Fruit fly (Drosophila melanogaster) whole organism, embryonic: ENCODE measurements around the gene CG43658.

Source experiments
- CG10321 ChIP-seq: fragments of 200-800 bp; sonication (Bioruptor generic); IDR thresholded peaks from 2 replicates; pipeline ENCODE4 v1.3.6; 2022; ENCODE audit warnings: missing biosample characterization, missing genetic modification characterization
- CG11093 ChIP-seq: fragments of 200-800 bp; sonication (Bioruptor generic); IDR thresholded peaks from 3 replicates; pipeline ENCODE4 v1.3.6; 2022; ENCODE audit warnings: missing biosample characterization, missing genetic modification characterization
- CG11247 ChIP-seq: fragments of 200-800 bp; sonication (Bioruptor generic); IDR thresholded peaks from 2 replicates; pipeline ENCODE4 v1.3.6; 2022; ENCODE audit warnings: missing biosample characterization, missing genetic modification characterization
- CG11456 ChIP-seq: fragments of 200-800 bp; sonication (Bioruptor generic); IDR thresholded peaks from 3 replicates; pipeline ENCODE4 v1.3.6; 2022; ENCODE audit warnings: missing biosample characterization, missing genetic modification characterization
- CG12071 ChIP-seq: fragments of 200-800 bp; sonication (Bioruptor generic); optimal IDR thresholded peaks from 3 replicates; lab custom pipeline; 2018; ENCODE audit warnings: missing biosample characterization, mild to moderate bottlenecking, missing genetic modification characterization
- CG12659 ChIP-seq: fragments of 200-800 bp; sonication (Bioruptor generic); optimal IDR thresholded peaks from 3 replicates; lab custom pipeline; 2017; ENCODE audit warnings: mild to moderate bottlenecking, missing biosample characterization, missing genetic modification reagents, missing genetic modification characterization
- CG12942 ChIP-seq: fragments of 200-800 bp; sonication (Bioruptor generic); optimal IDR thresholded peaks from 3 replicates; lab custom pipeline; 2016; ENCODE audit warnings: missing biosample characterization, missing genetic modification characterization
- CG14965 ChIP-seq: fragments of 200-800 bp; sonication (Bioruptor generic); optimal IDR thresholded peaks from 2 replicates; lab custom pipeline; 2016; ENCODE audit warnings: missing biosample characterization, missing genetic modification characterization, borderline replicate concordance
- CG15269 ChIP-seq: fragments of 200-800 bp; sonication (Bioruptor generic); optimal IDR thresholded peaks from 2 replicates; lab custom pipeline; 2018; ENCODE audit warnings: missing biosample characterization, mild to moderate bottlenecking, missing genetic modification characterization, moderate library complexity
- CG17186 ChIP-seq: fragments of 200-800 bp; sonication (Bioruptor generic); optimal IDR thresholded peaks from 3 replicates; lab custom pipeline; 2017; ENCODE audit warnings: missing biosample characterization, missing genetic modification reagents, missing genetic modification characterization
- CG17361 ChIP-seq: fragments of 200-800 bp; sonication (Bioruptor generic); IDR thresholded peaks from 3 replicates; pipeline ENCODE4 v1.3.6; 2022; ENCODE audit warnings: missing biosample characterization, missing genetic modification characterization
- CG17568 ChIP-seq: fragments of 200-800 bp; sonication (Bioruptor generic); optimal IDR thresholded peaks from 2 replicates; lab custom pipeline; 2018; ENCODE audit warnings: missing biosample characterization, mild to moderate bottlenecking, missing genetic modification characterization, moderate library complexity
- CG2875 ChIP-seq: fragments of 200-800 bp; sonication (Bioruptor generic); optimal IDR thresholded peaks from 2 replicates; lab custom pipeline; 2017; ENCODE audit warnings: missing biosample characterization, mild to moderate bottlenecking, missing genetic modification characterization, missing genetic modification reagents
- CG33213 ChIP-seq: fragments of 200-800 bp; sonication (Bioruptor generic); optimal IDR thresholded peaks from 3 replicates; lab custom pipeline; 2016; ENCODE audit warnings: missing biosample characterization, missing genetic modification characterization
- CG4820 ChIP-seq: fragments of 200-800 bp; sonication (Bioruptor generic); optimal IDR thresholded peaks from 3 replicates; lab custom pipeline; 2016; ENCODE audit warnings: missing biosample characterization, missing genetic modification characterization
- CG9932 ChIP-seq: fragments of 200-800 bp; sonication (Bioruptor generic); IDR thresholded peaks from 2 replicates; pipeline ENCODE4 v1.3.6; 2022; ENCODE audit warnings: missing biosample characterization, missing genetic modification characterization
- CrebB ChIP-seq: fragments of 200-800 bp; sonication (Bioruptor generic); optimal IDR thresholded peaks from 3 replicates; lab custom pipeline; 2018; ENCODE audit warnings: missing biosample characterization, mild to moderate bottlenecking, missing genetic modification characterization
- D ChIP-seq, 2 experiments: fragments of 200-800 bp in 1 of 2; fragments of >200 bp in 1 of 2; sonication (Bioruptor generic) in 1 of 2; optimal IDR thresholded peaks; 2 replicates in 1 of 2; 3 replicates in 1 of 2; lab custom pipeline; 2017; ENCODE audit warnings: mild to moderate bottlenecking in 1 of 2, missing biosample characterization in 1 of 2, missing genetic modification characterization in 1 of 2, missing genetic modification reagents in 1 of 2
- D19A ChIP-seq: fragments of 200-800 bp; optimal IDR thresholded peaks from 3 replicates; lab custom pipeline; 2019; ENCODE audit warnings: missing biosample characterization, mild to moderate bottlenecking, missing genetic modification characterization, moderate library complexity
- D19B ChIP-seq: fragments of 200-800 bp; sonication (Bioruptor generic); optimal IDR thresholded peaks from 2 replicates; lab custom pipeline; 2017; ENCODE audit warnings: missing biosample characterization, mild to moderate bottlenecking, missing genetic modification characterization
- Ets65A ChIP-seq: fragments of 200-800 bp; sonication (Bioruptor generic); peaks from one replicate; lab custom pipeline; 2016; ENCODE audit warnings: missing biosample characterization, missing genetic modification characterization
- Hand ChIP-seq: fragments of 200-800 bp; sonication (Bioruptor generic); optimal IDR thresholded peaks from 2 replicates; lab custom pipeline; 2017; ENCODE audit warnings: mild to moderate bottlenecking, missing biosample characterization, missing genetic modification reagents, missing genetic modification characterization
- Hr51 ChIP-seq, 2 experiments: fragments of 200-800 bp; sonication (Bioruptor generic); optimal IDR thresholded peaks; 2 replicates in 1 of 2; 3 replicates in 1 of 2; lab custom pipeline; 2016 to 2018; ENCODE audit warnings: missing biosample characterization in 2 of 2, missing genetic modification characterization in 2 of 2, mild to moderate bottlenecking in 1 of 2, moderate library complexity in 1 of 2
- Meics ChIP-seq: fragments of 200-800 bp; sonication (Bioruptor generic); optimal IDR thresholded peaks from 2 replicates; lab custom pipeline; 2017; ENCODE audit warnings: missing biosample characterization, mild to moderate bottlenecking, missing genetic modification characterization
- Six4 ChIP-seq: fragments of 200-800 bp; sonication (Bioruptor generic); optimal IDR thresholded peaks from 2 replicates; lab custom pipeline; 2016; ENCODE audit warnings: missing biosample characterization, missing genetic modification characterization
- Sox102F ChIP-seq: fragments of 200-800 bp; sonication (Bioruptor generic); optimal IDR thresholded peaks from 2 replicates; lab custom pipeline; 2018; ENCODE audit warnings: missing biosample characterization, mild to moderate bottlenecking, missing genetic modification characterization, moderate library complexity
- Sry-β ChIP-seq: fragments of 200-800 bp; sonication (Bioruptor generic); optimal IDR thresholded peaks from 2 replicates; lab custom pipeline; 2018; ENCODE audit warnings: missing biosample characterization, mild to moderate bottlenecking, missing genetic modification characterization, moderate library complexity
- ase ChIP-seq: fragments of 200-800 bp; sonication (Bioruptor generic); IDR thresholded peaks from 3 replicates; pipeline ENCODE4 v1.3.6; 2022; ENCODE audit warnings: missing biosample characterization, missing genetic modification characterization
- ash1 ChIP-seq: fragments of 200-800 bp; sonication (Bioruptor generic); optimal IDR thresholded peaks from 2 replicates; lab custom pipeline; 2018; ENCODE audit warnings: missing biosample characterization, mild to moderate bottlenecking, missing genetic modification characterization
- ato ChIP-seq: fragments of 200-800 bp; sonication (Bioruptor generic); IDR thresholded peaks from 2 replicates; pipeline ENCODE4 v1.3.6; 2022; ENCODE audit warnings: missing biosample characterization, missing genetic modification characterization; ENCODE audit not compliant: partially characterized antibody
- chif ChIP-seq, 2 experiments: fragments of 200-800 bp; sonication (Bioruptor generic); optimal IDR thresholded peaks; 3 replicates each; lab custom pipeline; 2016; ENCODE audit warnings: missing biosample characterization in 2 of 2, missing genetic modification characterization in 2 of 2
- cwo ChIP-seq: fragments of 200-800 bp; sonication (Bioruptor generic); optimal IDR thresholded peaks from 3 replicates; lab custom pipeline; 2017; ENCODE audit warnings: missing biosample characterization, missing genetic modification characterization, mild to moderate bottlenecking, moderate library complexity, missing genetic modification reagents
- dysf ChIP-seq: fragments of 200-800 bp; sonication (Bioruptor generic); IDR thresholded peaks from 3 replicates; pipeline ENCODE4 v1.3.6; 2022; ENCODE audit warnings: missing biosample characterization, missing genetic modification characterization
- ewg ChIP-seq: fragments of 200-800 bp; sonication (Bioruptor generic); optimal IDR thresholded peaks from 3 replicates; lab custom pipeline; 2017; ENCODE audit warnings: mild to moderate bottlenecking, missing biosample characterization, missing genetic modification reagents, missing genetic modification characterization
- grn ChIP-seq: fragments of 200-800 bp; sonication (Bioruptor generic); optimal IDR thresholded peaks from 3 replicates; lab custom pipeline; 2017; ENCODE audit warnings: missing biosample characterization, missing genetic modification characterization
- hkb ChIP-seq, 2 experiments: fragments of 200-800 bp in 1 of 2; fragments of >200 bp in 1 of 2; sonication (Bioruptor generic) in 1 of 2; IDR thresholded peaks in 1 of 2; optimal IDR thresholded peaks in 1 of 2; 2 replicates each; pipeline versions ENCODE4 v1.3.6 to Lab custom; 2017 to 2022; ENCODE audit warnings: missing biosample characterization in 1 of 2, missing genetic modification characterization in 1 of 2
- jumu ChIP-seq: fragments of 200-800 bp; sonication (Bioruptor generic); optimal IDR thresholded peaks from 3 replicates; lab custom pipeline; 2016; ENCODE audit warnings: missing biosample characterization, missing genetic modification characterization
- lab ChIP-seq: fragments of 200-800 bp; sonication (Bioruptor generic); optimal IDR thresholded peaks from 3 replicates; lab custom pipeline; 2017; ENCODE audit warnings: missing biosample characterization, missing genetic modification characterization, mild to moderate bottlenecking, moderate library complexity, missing genetic modification reagents
- pfk ChIP-seq: fragments of 200-800 bp; sonication (Bioruptor generic); optimal IDR thresholded peaks from 2 replicates; lab custom pipeline; 2018; ENCODE audit warnings: missing biosample characterization, mild to moderate bottlenecking, missing genetic modification characterization, moderate library complexity
- ro ChIP-seq: fragments of 200-800 bp; sonication (Bioruptor generic); IDR thresholded peaks from 2 replicates; pipeline ENCODE4 v1.3.6; 2022; ENCODE audit warnings: missing biosample characterization, missing genetic modification characterization
- schlank ChIP-seq: fragments of 200-800 bp; sonication (Bioruptor generic); optimal IDR thresholded peaks from 2 replicates; lab custom pipeline; 2018; ENCODE audit warnings: missing biosample characterization, mild to moderate bottlenecking, missing genetic modification characterization
- sens ChIP-seq: fragments of 200-800 bp; sonication (Bioruptor generic); peaks from one replicate; lab custom pipeline; 2016; ENCODE audit warnings: missing biosample characterization, missing genetic modification characterization
- seq ChIP-seq: fragments of 200-800 bp; sonication (Bioruptor generic); IDR thresholded peaks from 2 replicates; pipeline ENCODE4 v1.3.6; 2022; ENCODE audit warnings: missing biosample characterization, missing genetic modification characterization
- sr ChIP-seq: fragments of 200-800 bp; sonication (Bioruptor generic); IDR thresholded peaks from 3 replicates; pipeline ENCODE4 v1.3.6; 2022; ENCODE audit warnings: missing biosample characterization, missing genetic modification characterization
- tap ChIP-seq: fragments of 200-800 bp; optimal IDR thresholded peaks from 3 replicates; lab custom pipeline; 2019; ENCODE audit warnings: missing biosample characterization, mild to moderate bottlenecking, missing genetic modification characterization, moderate library complexity
- trem ChIP-seq: fragments of 200-800 bp; optimal IDR thresholded peaks from 3 replicates; lab custom pipeline; 2019; ENCODE audit warnings: missing biosample characterization, mild to moderate bottlenecking, missing genetic modification characterization, moderate library complexity
- ttk ChIP-seq: fragments of 200-800 bp; sonication (Bioruptor generic); IDR thresholded peaks from 2 replicates; pipeline ENCODE4 v2.1.2; 2022; ENCODE audit warnings: missing biosample characterization, missing genetic modification characterization
- unc-4 ChIP-seq: fragments of 200-800 bp; sonication (Bioruptor generic); IDR thresholded peaks from 2 replicates; pipeline ENCODE4 v1.3.6; 2022; ENCODE audit warnings: missing biosample characterization, missing genetic modification characterization; ENCODE audit not compliant: partially characterized antibody
- vfl ChIP-seq: fragments of 200-800 bp; sonication (Bioruptor generic); optimal IDR thresholded peaks from 2 replicates; lab custom pipeline; 2016; ENCODE audit warnings: missing biosample characterization, missing genetic modification characterization

The CG43658 gene

dm6 chrX:17491184-17491583, 69.8 kb downstream of the CG43658 start (continued):
- TF ChIP-seq D19A (tag; lab: Kevin White, UChicago) (peak; percentile 46), CG12071 (GFP tag; lab: Kevin White, UChicago) (no peak), cwo (GFP tag; lab: Kevin White, UChicago) (peak; percentile 10), Sry-β (GFP tag; lab: Kevin White, UChicago) (no peak), ase (GFP tag; lab: Robert Waterston, UW) (0 out of 3 replicates have a peak, but pooled peaks have one; percentile 43), sens (GFP tag; lab: Kevin White, UChicago) (peak; percentile 94), tap (peak; percentile 37), CG11456 (GFP tag; lab: Robert Waterston, UW) (peak; percentile 74; the same call in 2 of the 3 replicates), hkb (optimal IDR thresholded peaks at IDR 0.05; lab: Kevin White, UChicago) (no peak), hkb (GFP tag; IDR thresholded peaks at IDR 0.05; lab: Robert Waterston, UW) (peak; percentile 78), dysf (GFP tag; lab: Robert Waterston, UW) (peak; percentile 71), sr (GFP tag; lab: Robert Waterston, UW) (no peak), Meics (peak; percentile 46), trem (tag; lab: Kevin White, UChicago) (peak; percentile 15), seq (GFP tag; lab: Robert Waterston, UW) (0 out of 2 replicates have a peak, but pooled peaks have one; percentile 20), CG2875 (GFP tag; lab: Kevin White, UChicago) (peak; percentile 34), schlank (no peak), ewg (GFP tag; lab: Kevin White, UChicago) (no peak), CG4820 (GFP tag; lab: Kevin White, UChicago) (peak; percentile 55), CG17361 (GFP tag; lab: Robert Waterston, UW) (peak; percentile 52; the same call in 1 of the 3 replicates), ash1 (no peak), CG10321 (no peak), D (optimal IDR thresholded peaks at IDR 0.05; lab: Kevin White, UChicago) (no peak), D (GFP tag; optimal IDR thresholded peaks at IDR 0.05; lab: Kevin White, UChicago) (peak; percentile 25), CrebB (tag; lab: Kevin White, UChicago) (no peak), unc-4 (no peak), CG11093 (0 out of 3 replicates have a peak, but pooled peaks have one; percentile 51), CG17568 (GFP tag; lab: Kevin White, UChicago) (peak; percentile 46), Hr51 (GFP tag; optimal IDR thresholded peaks at IDR 0.05; lab: Kevin White, UChicago) (peak; percentile 7 to 49), D19B (GFP tag; lab: Kevin White, UChicago) (no peak), CG14965 (no peak), CG9932 (GFP tag; lab: Robert Waterston, UW) (peak; percentile 48; the same call in 1 of the 2 replicates), CG11247 (GFP tag; lab: Robert Waterston, UW) (0 out of 2 replicates have a peak, but pooled peaks have one; percentile 33), grn (no peak), chif (GFP tag; optimal IDR thresholded peaks at IDR 0.05; lab: Kevin White, UChicago) (peak; percentile 55 to 59), CG33213 (GFP tag; lab: Kevin White, UChicago) (no peak), ro (GFP tag; lab: Robert Waterston, UW) (peak; percentile 34; the same call in 1 of the 2 replicates), pfk (GFP tag; lab: Kevin White, UChicago) (no peak), vfl (GFP tag; lab: Kevin White, UChicago) (no peak), Hand (GFP tag; lab: Kevin White, UChicago) (no peak), CG12659 (GFP tag; lab: Kevin White, UChicago) (peak; percentile 15), CG12942 (GFP tag; lab: Kevin White, UChicago) (no peak), Sox102F (peak; percentile 72), ato (no peak), ttk (peak; percentile 56; the same call in 1 of the 2 replicates), Six4 (GFP tag; lab: Kevin White, UChicago) (peak; percentile 26), jumu (no peak), lab (peak; percentile 56), CG17186 (GFP tag; lab: Kevin White, UChicago) (no peak), CG15269 (tag; lab: Kevin White, UChicago) (peak; percentile 43), Ets65A (GFP tag; lab: Kevin White, UChicago) (peak; percentile 90)
